Worm (Caenorhabditis elegans): ENCODE data around the gene clec-85.

Gene clec-85

ce11 chrIV:2897644-2898160 is 47.0 kb downstream of the clec-85 start, which contains the start of gene Y54G2A.36:
Gene Y54G2A.36 (plus strand): TSS chrIV:2897694.
- TF ChIP-seq jun-1 (tag; optimal IDR thresholded peaks at IDR 0.05): no peak
- no peak for TF ChIP-seq efl-1 (optimal IDR thresholded peaks at IDR 0.05)
- TF ChIP-seq efl-1 (GFP tag; optimal IDR thresholded peaks at IDR 0.05 in 1 of 2): peak in 1 of 2 experiments; percentile 21
- TF ChIP-seq zip-4 (GFP tag; optimal IDR thresholded peaks at IDR 0.05): no peak
- no peak for TF ChIP-seq Y116A8C.19 (tag; optimal IDR thresholded peaks at IDR 0.05; ENCODE audit: borderline replicate concordance)
- TF ChIP-seq unc-62 (GFP tag; optimal IDR thresholded peaks at IDR 0.05): no peak

DNA sequence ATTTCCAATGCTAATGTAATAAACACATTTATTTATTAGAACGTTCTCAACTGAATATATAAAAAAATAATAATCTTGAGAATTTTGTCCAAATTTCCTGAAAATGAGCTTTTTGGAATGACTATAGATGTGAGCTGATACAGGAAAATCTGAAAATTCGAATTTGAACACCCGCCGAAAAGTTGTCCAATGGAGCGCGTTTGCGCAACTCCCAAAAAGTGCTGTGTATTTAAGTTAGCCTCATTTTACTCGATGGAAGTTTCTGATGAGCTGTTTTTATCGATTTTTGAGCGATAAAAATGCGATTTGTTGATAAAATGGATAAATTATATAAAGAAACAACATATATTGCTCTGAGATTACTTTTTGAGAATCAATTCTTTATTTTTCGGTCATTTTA is 51.3 kb downstream of the clec-85 start:
- TF ChIP-seq lin-35 (GFP tag; optimal IDR thresholded peaks at IDR 0.05) (peak; percentile 20 to 77), efl-1 (optimal IDR thresholded peaks at IDR 0.05) (peak in 1 of 2 experiments; percentile 72), efl-1 (GFP tag; optimal IDR thresholded peaks at IDR 0.05 in 1 of 2) (peak; percentile 79 to 98), dpl-1 (GFP tag; optimal IDR thresholded peaks at IDR 0.05) (peak; percentile 38 to 70 (median 69))
